Fruit fly (Drosophila melanogaster) whole organism, embryonic: Measurements from ENCODE around the gene Ostgamma.

ENCODE experiments used
- Abd-B ChIP-seq: fragments of 200-800 bp; sonication (Bioruptor generic); optimal IDR thresholded peaks from 2 replicates; lab custom pipeline; 2018; ENCODE audit warnings: missing biosample characterization, mild to moderate bottlenecking, missing genetic modification characterization, moderate library complexity
- CG10267 ChIP-seq: fragments of 200-800 bp; sonication (Bioruptor generic); optimal IDR thresholded peaks from 2 replicates; lab custom pipeline; 2018; ENCODE audit warnings: missing biosample characterization, mild to moderate bottlenecking, missing genetic modification characterization, moderate library complexity
- CG12391 ChIP-seq: fragments of 200-800 bp; sonication (Bioruptor generic); optimal IDR thresholded peaks from 3 replicates; lab custom pipeline; 2018; ENCODE audit warnings: missing biosample characterization, mild to moderate bottlenecking, missing genetic modification characterization, moderate library complexity
- CG14667 ChIP-seq: fragments of 200-800 bp; sonication (Bioruptor generic); IDR thresholded peaks from 2 replicates; pipeline ENCODE4 v1.3.6; 2022; ENCODE audit warnings: missing biosample characterization, missing genetic modification characterization
- CG15269 ChIP-seq: fragments of 200-800 bp; sonication (Bioruptor generic); optimal IDR thresholded peaks from 2 replicates; lab custom pipeline; 2018; ENCODE audit warnings: missing biosample characterization, mild to moderate bottlenecking, missing genetic modification characterization, moderate library complexity
- CG1602 ChIP-seq: fragments of 200-800 bp; sonication (Bioruptor generic); optimal IDR thresholded peaks from 3 replicates; lab custom pipeline; 2016; ENCODE audit warnings: missing biosample characterization, missing genetic modification characterization
- CG16813 ChIP-seq: fragments of 200-800 bp; sonication (Bioruptor generic); IDR thresholded peaks from 3 replicates; pipeline ENCODE4 v1.3.6; 2022; ENCODE audit warnings: missing biosample characterization, missing genetic modification characterization; ENCODE audit not compliant: partially characterized antibody
- CG17186 ChIP-seq: fragments of 200-800 bp; sonication (Bioruptor generic); optimal IDR thresholded peaks from 3 replicates; lab custom pipeline; 2017; ENCODE audit warnings: missing biosample characterization, missing genetic modification reagents, missing genetic modification characterization
- CG17385 ChIP-seq: fragments of 200-800 bp; sonication (Bioruptor generic); optimal IDR thresholded peaks from 3 replicates; lab custom pipeline; 2018; ENCODE audit warnings: missing biosample characterization, mild to moderate bottlenecking, missing genetic modification characterization
- CG1792 ChIP-seq: fragments of 200-800 bp; sonication (Bioruptor generic); optimal IDR thresholded peaks from 2 replicates; lab custom pipeline; 2016; ENCODE audit warnings: missing biosample characterization, missing genetic modification characterization
- CG4282 ChIP-seq: fragments of 200-800 bp; sonication (Bioruptor generic); optimal IDR thresholded peaks from 2 replicates; lab custom pipeline; 2016; ENCODE audit warnings: missing biosample characterization, missing genetic modification characterization
- CG43689 ChIP-seq: fragments of 200-800 bp; sonication (Bioruptor generic); IDR thresholded peaks from 2 replicates; pipeline ENCODE4 v1.3.6; 2022; ENCODE audit warnings: missing biosample characterization, missing genetic modification characterization
- CG5180 ChIP-seq: fragments of 200-800 bp; sonication (Bioruptor generic); optimal IDR thresholded peaks from 3 replicates; lab custom pipeline; 2017; ENCODE audit warnings: missing biosample characterization, missing genetic modification characterization, mild to moderate bottlenecking, moderate library complexity, missing genetic modification reagents
- CG6854 ChIP-seq: fragments of 200-800 bp; sonication (Bioruptor generic); optimal IDR thresholded peaks from 3 replicates; lab custom pipeline; 2017; ENCODE audit warnings: missing biosample characterization, mild to moderate bottlenecking, missing genetic modification characterization
- CG7556 ChIP-seq: fragments of 200-800 bp; sonication (Bioruptor generic); optimal IDR thresholded peaks from 2 replicates; lab custom pipeline; 2017; ENCODE audit warnings: missing biosample characterization, mild to moderate bottlenecking, missing genetic modification characterization
- CG8944 ChIP-seq: fragments of 200-800 bp; sonication (Bioruptor generic); optimal IDR thresholded peaks from 3 replicates; lab custom pipeline; 2016; ENCODE audit warnings: missing biosample characterization, missing genetic modification characterization
- Camta ChIP-seq: fragments of 200-800 bp; sonication (Bioruptor generic); optimal IDR thresholded peaks from 2 replicates; lab custom pipeline; 2016; ENCODE audit warnings: missing biosample characterization, missing genetic modification characterization
- D ChIP-seq, 2 experiments: fragments of 200-800 bp in 1 of 2; fragments of >200 bp in 1 of 2; sonication (Bioruptor generic) in 1 of 2; optimal IDR thresholded peaks; 2 replicates in 1 of 2; 3 replicates in 1 of 2; lab custom pipeline; 2017; ENCODE audit warnings: mild to moderate bottlenecking in 1 of 2, missing biosample characterization in 1 of 2, missing genetic modification characterization in 1 of 2, missing genetic modification reagents in 1 of 2
- Dp ChIP-seq: fragments of 200-800 bp; sonication (Bioruptor generic); optimal IDR thresholded peaks from 2 replicates; lab custom pipeline; 2018; ENCODE audit warnings: missing biosample characterization, mild to moderate bottlenecking, missing genetic modification characterization, moderate library complexity
- Ets65A ChIP-seq: fragments of 200-800 bp; sonication (Bioruptor generic); peaks from one replicate; lab custom pipeline; 2016; ENCODE audit warnings: missing biosample characterization, missing genetic modification characterization
- HHEX ChIP-seq: fragments of 200-800 bp; sonication (Bioruptor generic); optimal IDR thresholded peaks from 3 replicates; lab custom pipeline; 2017; ENCODE audit warnings: missing biosample characterization, mild to moderate bottlenecking, missing genetic modification characterization, missing genetic modification reagents
- HLHmδ ChIP-seq: fragments of 200-800 bp; sonication (Bioruptor generic); optimal IDR thresholded peaks from 2 replicates; lab custom pipeline; 2018; ENCODE audit warnings: missing biosample characterization, mild to moderate bottlenecking, missing genetic modification characterization, moderate library complexity
- Mes4 ChIP-seq: fragments of 200-800 bp; sonication (Bioruptor generic); optimal IDR thresholded peaks from 2 replicates; lab custom pipeline; 2016; ENCODE audit warnings: missing biosample characterization, missing genetic modification characterization
- Oli ChIP-seq: fragments of 200-800 bp; sonication (Bioruptor generic); optimal IDR thresholded peaks from 2 replicates; lab custom pipeline; 2018; ENCODE audit warnings: missing biosample characterization, mild to moderate bottlenecking, missing genetic modification characterization, moderate library complexity
- Ravus ChIP-seq: fragments of 200-800 bp; sonication (Bioruptor generic); IDR thresholded peaks from 2 replicates; pipeline ENCODE4 v1.3.6; 2022; ENCODE audit warnings: missing biosample characterization, missing genetic modification characterization
- Taf1 ChIP-seq: fragments of 200-800 bp; sonication (Bioruptor generic); IDR thresholded peaks from 2 replicates; pipeline ENCODE4 v1.3.6; 2022; ENCODE audit warnings: missing biosample characterization, missing genetic modification characterization
- ab ChIP-seq: fragments of 200-800 bp; sonication (Bioruptor generic); optimal IDR thresholded peaks from 2 replicates; lab custom pipeline; 2016; ENCODE audit warnings: missing biosample characterization, missing genetic modification characterization
- ato ChIP-seq: fragments of 200-800 bp; sonication (Bioruptor generic); IDR thresholded peaks from 2 replicates; pipeline ENCODE4 v1.3.6; 2022; ENCODE audit warnings: missing biosample characterization, missing genetic modification characterization; ENCODE audit not compliant: partially characterized antibody
- cato ChIP-seq: fragments of 200-800 bp; sonication (Bioruptor generic); optimal IDR thresholded peaks from 2 replicates; lab custom pipeline; 2016; ENCODE audit warnings: missing biosample characterization, missing genetic modification characterization, borderline replicate concordance
- eve ChIP-seq, 2 experiments: fragments of >200 bp; optimal IDR thresholded peaks; 2 replicates each; lab custom pipeline; 2017; ENCODE audit warnings: missing biosample characterization in 2 of 2, missing genetic modification characterization in 2 of 2
- fd3F ChIP-seq: fragments of 200-800 bp; sonication (Bioruptor generic); optimal IDR thresholded peaks from 2 replicates; lab custom pipeline; 2018; ENCODE audit warnings: missing biosample characterization, mild to moderate bottlenecking, missing genetic modification characterization, moderate library complexity
- hkb ChIP-seq, 2 experiments: fragments of 200-800 bp in 1 of 2; fragments of >200 bp in 1 of 2; sonication (Bioruptor generic) in 1 of 2; IDR thresholded peaks in 1 of 2; optimal IDR thresholded peaks in 1 of 2; 2 replicates each; pipeline versions ENCODE4 v1.3.6 to Lab custom; 2017 to 2022; ENCODE audit warnings: missing biosample characterization in 1 of 2, missing genetic modification characterization in 1 of 2
- jigr1 ChIP-seq: fragments of 200-800 bp; sonication (Bioruptor generic); IDR thresholded peaks from 3 replicates; pipeline ENCODE4 v1.3.6; 2022; ENCODE audit warnings: missing biosample characterization, missing genetic modification characterization
- kni ChIP-seq: fragments of 200-800 bp; sonication (Bioruptor generic); optimal IDR thresholded peaks from 3 replicates; lab custom pipeline; 2017; ENCODE audit warnings: mild to moderate bottlenecking, missing biosample characterization, missing genetic modification reagents, missing genetic modification characterization
- mirr ChIP-seq: fragments of 200-800 bp; sonication (Bioruptor generic); optimal IDR thresholded peaks from 3 replicates; lab custom pipeline; 2018; ENCODE audit warnings: missing biosample characterization, mild to moderate bottlenecking, missing genetic modification characterization
- odd ChIP-seq: fragments of 200-800 bp; sonication (Bioruptor generic); optimal IDR thresholded peaks from 2 replicates; lab custom pipeline; 2017; ENCODE audit warnings: missing biosample characterization, mild to moderate bottlenecking, missing genetic modification characterization
- rib ChIP-seq: fragments of 200-800 bp; sonication (Bioruptor generic); IDR thresholded peaks from 2 replicates; pipeline ENCODE4 v1.3.6; 2022; ENCODE audit warnings: missing biosample characterization, missing genetic modification characterization
- seq ChIP-seq: fragments of 200-800 bp; sonication (Bioruptor generic); IDR thresholded peaks from 2 replicates; pipeline ENCODE4 v1.3.6; 2022; ENCODE audit warnings: missing biosample characterization, missing genetic modification characterization
- sim ChIP-seq: fragments of 200-800 bp; sonication (Bioruptor generic); IDR thresholded peaks from 2 replicates; pipeline ENCODE4 v1.3.6; 2022; ENCODE audit warnings: missing biosample characterization, missing genetic modification characterization
- sisA ChIP-seq: fragments of 200-800 bp; sonication (Bioruptor generic); IDR thresholded peaks from 2 replicates; pipeline ENCODE4 v1.3.6; 2022; ENCODE audit warnings: missing biosample characterization, missing genetic modification characterization
- slou ChIP-seq: fragments of 200-800 bp; sonication (Bioruptor generic); optimal IDR thresholded peaks from 3 replicates; lab custom pipeline; 2016; ENCODE audit warnings: missing biosample characterization, missing genetic modification characterization
- sob ChIP-seq: fragments of 200-800 bp; sonication (Bioruptor generic); IDR thresholded peaks from 2 replicates; pipeline ENCODE4 v1.3.6; 2022; ENCODE audit warnings: missing biosample characterization, missing genetic modification characterization
- sqz ChIP-seq: fragments of 200-800 bp; sonication (Bioruptor generic); optimal IDR thresholded peaks from 3 replicates; lab custom pipeline; 2018; ENCODE audit warnings: missing biosample characterization, mild to moderate bottlenecking, missing genetic modification characterization
- stc ChIP-seq: fragments of 200-800 bp; sonication (Bioruptor generic); IDR thresholded peaks from 2 replicates; pipeline ENCODE4 v1.3.6; 2022; ENCODE audit warnings: missing biosample characterization, missing genetic modification characterization
- tgo ChIP-seq: fragments of 200-800 bp; sonication (Bioruptor generic); IDR thresholded peaks from 3 replicates; pipeline ENCODE4 v1.3.6; 2022; ENCODE audit warnings: missing biosample characterization, missing genetic modification characterization
- toy ChIP-seq: fragments of 200-800 bp; sonication (Bioruptor generic); IDR thresholded peaks from 2 replicates; pipeline ENCODE4 v1.3.6; 2022; ENCODE audit warnings: missing biosample characterization, missing genetic modification characterization
- trem ChIP-seq: fragments of 200-800 bp; optimal IDR thresholded peaks from 3 replicates; lab custom pipeline; 2019; ENCODE audit warnings: missing biosample characterization, mild to moderate bottlenecking, missing genetic modification characterization, moderate library complexity

The Ostgamma gene

DNA sequence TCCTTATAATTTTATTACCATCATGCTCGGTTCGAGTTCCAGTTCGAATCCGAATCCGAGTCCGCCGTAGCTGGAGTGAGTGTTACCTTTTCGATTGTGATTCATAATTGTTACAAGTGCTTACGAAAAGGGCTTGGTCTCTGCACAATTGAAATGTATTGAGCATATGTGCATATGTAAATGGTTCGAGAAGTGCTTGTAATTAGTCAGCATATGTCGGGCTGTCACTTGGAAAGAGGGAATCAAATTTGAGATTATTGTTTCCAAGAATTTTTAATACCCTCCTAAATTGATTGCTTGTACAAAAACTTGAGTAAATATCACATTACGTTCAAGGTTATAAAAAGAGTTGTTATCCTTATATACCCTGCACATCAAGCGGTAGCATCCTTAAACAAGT is 14.5 kb downstream of the Ostgamma start (continued):
- TF ChIP-seq ato = no peak
- peak; percentile 11 for TF ChIP-seq kni
- no peak for TF ChIP-seq hkb (optimal IDR thresholded peaks at IDR 0.05; lab: Kevin White, UChicago)
- TF ChIP-seq hkb (GFP tag; IDR thresholded peaks at IDR 0.05; lab: Robert Waterston, UW) = no peak
- TF ChIP-seq, all 482 proteins: peak for 3

DNA sequence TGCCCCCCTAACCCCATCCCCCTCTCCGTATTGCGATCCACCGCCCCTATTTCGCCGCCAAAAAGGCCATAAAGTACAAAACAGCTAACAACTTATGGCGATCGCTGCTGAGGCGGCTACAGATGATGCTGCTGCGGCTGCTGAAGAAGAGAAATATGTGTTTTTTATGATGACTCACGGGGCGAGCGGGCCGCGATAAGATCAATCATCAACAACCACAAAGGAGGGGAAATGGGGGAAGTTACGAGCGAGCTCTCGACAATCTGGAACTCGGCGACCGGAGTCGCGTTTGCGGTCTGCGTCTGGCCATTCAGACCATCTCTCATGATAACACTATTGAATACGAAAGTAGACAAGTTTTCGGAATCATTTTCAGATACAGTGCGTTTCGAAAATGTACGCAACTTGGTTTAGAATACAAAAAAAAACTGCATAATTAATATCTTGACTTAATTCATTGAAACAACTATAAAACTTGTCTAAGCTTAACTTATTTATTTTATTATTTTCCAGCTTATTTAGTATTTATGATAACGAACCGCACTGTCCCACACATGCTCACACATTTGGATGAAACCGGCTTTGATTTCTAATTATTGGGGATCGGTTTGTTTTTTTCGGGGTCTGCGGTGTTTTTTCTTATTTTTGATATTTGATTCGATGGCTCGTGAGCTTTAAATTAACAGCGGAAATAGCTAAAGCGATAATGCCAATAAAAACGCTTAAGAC is 15.7 kb downstream of the Ostgamma start:
- TF ChIP-seq CG8944 (peak; percentile 89), mirr (GFP tag; lab: Kevin White, UChicago) (peak; percentile 92), seq (peak; percentile 97), Taf1 (GFP tag; lab: Robert Waterston, UW) (peak; percentile 94), rib (GFP tag; lab: Robert Waterston, UW) (peak; percentile 97), fd3F (peak; percentile 95), CG12391 (tag; lab: Kevin White, UChicago) (peak; percentile 97), CG17186 (GFP tag; lab: Kevin White, UChicago) (peak; percentile 79), CG6854 (GFP tag; lab: Kevin White, UChicago) (peak; percentile 92), odd (GFP tag; lab: Kevin White, UChicago) (peak; percentile 95), CG14667 (peak; percentile 94), D (optimal IDR thresholded peaks at IDR 0.05; lab: Kevin White, UChicago) (no peak), D (GFP tag; optimal IDR thresholded peaks at IDR 0.05; lab: Kevin White, UChicago) (peak; percentile 95), tgo (peak; percentile 97), HHEX (GFP tag; lab: Kevin White, UChicago) (peak; percentile 95), sim (GFP tag; lab: Robert Waterston, UW) (peak; percentile 97), Abd-B (peak; percentile 87), jigr1 (GFP tag; lab: Robert Waterston, UW) (peak; percentile 94), sqz (peak; percentile 96), ab (GFP tag; lab: Kevin White, UChicago) (peak; percentile 68), CG1792 (GFP tag; lab: Kevin White, UChicago) (peak; percentile 80), sisA (GFP tag; lab: Robert Waterston, UW) (peak; percentile 95), eve (GFP tag; optimal IDR thresholded peaks at IDR 0.05; lab: Kevin White, UChicago) (peak in 1 of 2 experiments; percentile 98), CG17385 (GFP tag; lab: Kevin White, UChicago) (peak; percentile 94), Mes4 (GFP tag; lab: Kevin White, UChicago) (peak; percentile 92), sob (GFP tag; lab: Robert Waterston, UW) (peak; percentile 98), CG5180 (GFP tag; lab: Kevin White, UChicago) (peak; percentile 89), Camta (GFP tag; lab: Kevin White, UChicago) (peak; percentile 92), Oli (peak; percentile 97), CG4282 (GFP tag; lab: Kevin White, UChicago) (peak; percentile 46), CG1602 (GFP tag; lab: Kevin White, UChicago) (peak; percentile 91), trem (tag; lab: Kevin White, UChicago) (peak; percentile 94), CG15269 (tag; lab: Kevin White, UChicago) (peak; percentile 97), CG16813 (no peak), Ets65A (GFP tag; lab: Kevin White, UChicago) (peak; percentile 93), cato (GFP tag; lab: Kevin White, UChicago) (peak; percentile 81), Ravus (peak; percentile 88), CG7556 (GFP tag; lab: Kevin White, UChicago) (peak; percentile 97), toy (GFP tag; lab: Robert Waterston, UW) (peak; percentile 91), CG10267 (tag; lab: Kevin White, UChicago) (peak; percentile 92), HLHmδ (GFP tag; lab: Kevin White, UChicago) (no peak), stc (GFP tag; lab: Robert Waterston, UW) (peak; percentile 98), Dp (GFP tag; lab: Kevin White, UChicago) (peak; percentile 10), slou (GFP tag; lab: Kevin White, UChicago) (peak; percentile 88), CG43689 (GFP tag; lab: Robert Waterston, UW) (peak; percentile 90)
